Worm (Caenorhabditis elegans) whole organism, L1 larva: Measurements from ENCODE around the gene ndnf-1.

ENCODE experiments used
- C04F5.9 ChIP-seq: sonication (generic microtip); optimal IDR thresholded peaks from 2 replicates; lab custom pipeline; 2016; ENCODE audit warnings: missing genetic modification characterization, missing compliant biosample characterization
- F16B12.6 ChIP-seq: fragments of 150-350 bp; optimal IDR thresholded peaks from 2 replicates; lab custom pipeline; 2014; ENCODE audit warnings: missing biosample characterization, missing genetic modification characterization
- aha-1 ChIP-seq: fragments of 150-350 bp; optimal IDR thresholded peaks from 2 replicates; lab custom pipeline; 2014; ENCODE audit warnings: missing biosample characterization, missing genetic modification characterization
- blmp-1 ChIP-seq: fragments of 150-350 bp; optimal IDR thresholded peaks from 2 replicates; lab custom pipeline; 2014; ENCODE audit warnings: missing biosample characterization, missing genetic modification characterization
- ceh-63 ChIP-seq: fragments of 200-800 bp; sonication (Bioruptor generic); optimal IDR thresholded peaks from 2 replicates; lab custom pipeline; 2018; ENCODE audit warnings: mild to moderate bottlenecking, missing genetic modification characterization, missing compliant biosample characterization
- dpl-1 ChIP-seq, 3 experiments: fragments of 150-350 bp in 2 of 3; sonication (generic microtip) in 1 of 3; optimal IDR thresholded peaks; 2 replicates each; lab custom pipeline; 2014 to 2017; ENCODE audit warnings: missing biosample characterization in 3 of 3, missing genetic modification characterization in 3 of 3, missing genetic modification reagents in 3 of 3
- efl-1 ChIP-seq, 4 experiments: fragments of 150-350 bp; optimal IDR thresholded peaks in 3 of 4; peaks in 1 of 4; 1 replicate in 1 of 4; 2 replicates in 3 of 4; lab custom pipeline; 2014; ENCODE audit warnings: missing biosample characterization in 2 of 4, missing genetic modification characterization in 2 of 4, missing genetic modification reagents in 2 of 4
- egl-13 ChIP-seq: sonication (generic microtip); optimal IDR thresholded peaks from 2 replicates; lab custom pipeline; 2016; ENCODE audit warnings: missing genotype, missing genetic modification reagents, missing genetic modification characterization, missing compliant biosample characterization
- elt-2 ChIP-seq: sonication (generic microtip); optimal IDR thresholded peaks from 2 replicates; lab custom pipeline; 2016; ENCODE audit warnings: missing genetic modification characterization, mild to moderate bottlenecking, inconsistent platforms, missing compliant biosample characterization, missing genetic modification reagents
- elt-3 ChIP-seq, 6 experiments: fragments of 150-350 bp in 1 of 6; sonication (generic microtip); optimal IDR thresholded peaks; 2 replicates each; lab custom pipeline; 2017 to 2018; ENCODE audit warnings: missing biosample characterization in 6 of 6, missing genetic modification characterization in 6 of 6, inconsistent platforms in 1 of 6
- ets-5 ChIP-seq: fragments of 200-800 bp; sonication (Bioruptor generic); IDR thresholded peaks from 2 replicates; pipeline ENCODE4 v1.3.6; 2022; ENCODE audit warnings: missing genetic modification characterization, missing compliant biosample characterization
- hlh-17 ChIP-seq: fragments of 200-800 bp; sonication (Bioruptor generic); optimal IDR thresholded peaks from 2 replicates; lab custom pipeline; 2018; ENCODE audit warnings: missing genetic modification characterization, mild to moderate bottlenecking, missing compliant biosample characterization, moderate library complexity, borderline replicate concordance
- irx-1 ChIP-seq: sonication (generic microtip); optimal IDR thresholded peaks from 2 replicates; lab custom pipeline; 2016; ENCODE audit warnings: missing genetic modification characterization, missing compliant biosample characterization
- lin-13 ChIP-seq: fragments of 150-350 bp; optimal IDR thresholded peaks from 2 replicates; lab custom pipeline; 2014; ENCODE audit warnings: missing biosample characterization, missing genetic modification reagents, missing genetic modification characterization
- lin-14 ChIP-seq: fragments of 200-800 bp; sonication (Bioruptor generic); optimal IDR thresholded peaks from 2 replicates; lab custom pipeline; 2018; ENCODE audit warnings: mild to moderate bottlenecking, missing genetic modification characterization, moderate library complexity, missing compliant biosample characterization
- lin-35 ChIP-seq, 2 experiments: fragments of 150-350 bp; optimal IDR thresholded peaks; 2 replicates each; lab custom pipeline; 2014; ENCODE audit warnings: missing biosample characterization in 2 of 2, missing genetic modification characterization in 2 of 2, missing genetic modification reagents in 2 of 2
- lsy-2 ChIP-seq, 2 experiments: fragments of 150-350 bp; optimal IDR thresholded peaks; 2 replicates each; lab custom pipeline; 2014; ENCODE audit warnings: missing biosample characterization in 2 of 2, missing genetic modification characterization in 2 of 2
- mdl-1 ChIP-seq, 2 experiments: fragments of 150-350 bp; optimal IDR thresholded peaks; 2 replicates each; lab custom pipeline; 2014 to 2017; ENCODE audit warnings: missing biosample characterization in 2 of 2, missing genetic modification characterization in 2 of 2, inconsistent platforms in 1 of 2
- mef-2 ChIP-seq: fragments of 150-350 bp; optimal IDR thresholded peaks from 2 replicates; lab custom pipeline; 2014; ENCODE audit warnings: missing biosample characterization, missing genetic modification characterization
- mep-1 ChIP-seq: fragments of 150-350 bp; optimal IDR thresholded peaks from 2 replicates; lab custom pipeline; 2014; ENCODE audit warnings: missing biosample characterization, missing genetic modification characterization
- nhr-19 ChIP-seq: fragments of 200-800 bp; sonication (Bioruptor generic); conservative IDR thresholded peaks from 2 replicates; pipeline ENCODE4 v1.3.6; 2022; ENCODE audit warnings: missing genetic modification characterization, missing compliant biosample characterization
- nhr-237 ChIP-seq: fragments of 150-350 bp; optimal IDR thresholded peaks from 2 replicates; lab custom pipeline; 2014; ENCODE audit warnings: missing biosample characterization, missing genetic modification characterization
- nhr-47 ChIP-seq: sonication (generic microtip); optimal IDR thresholded peaks from 2 replicates; lab custom pipeline; 2016; ENCODE audit warnings: mild to moderate bottlenecking, missing genetic modification characterization, moderate library complexity, missing compliant biosample characterization
- nhr-71 ChIP-seq: sonication (generic microtip); optimal IDR thresholded peaks from 2 replicates; lab custom pipeline; 2016; ENCODE audit warnings: mild to moderate bottlenecking, missing genetic modification characterization, moderate library complexity, missing compliant biosample characterization
- nhr-77 ChIP-seq: fragments of 150-350 bp; optimal IDR thresholded peaks from 2 replicates; lab custom pipeline; 2014; ENCODE audit warnings: missing biosample characterization, missing genetic modification characterization
- nhr-84 ChIP-seq: sonication (generic microtip); optimal IDR thresholded peaks from 2 replicates; lab custom pipeline; 2017; ENCODE audit warnings: missing biosample characterization, missing genetic modification characterization
- nhr-85 ChIP-seq: sonication (generic microtip); peaks from one replicate; lab custom pipeline; 2016; ENCODE audit warnings: missing genetic modification characterization, inconsistent platforms, missing compliant biosample characterization
- nhr-90 ChIP-seq: sonication (generic microtip); optimal IDR thresholded peaks from 2 replicates; lab custom pipeline; 2016; ENCODE audit warnings: mild to moderate bottlenecking, missing genetic modification characterization, missing compliant biosample characterization; ENCODE audit not compliant: poor library complexity
- pax-3 ChIP-seq: fragments of 200-800 bp; sonication (Bioruptor generic); optimal IDR thresholded peaks from 2 replicates; lab custom pipeline; 2018; ENCODE audit warnings: mild to moderate bottlenecking, missing genetic modification characterization, moderate library complexity, missing compliant biosample characterization
- sox-4 ChIP-seq: sonication (generic microtip); optimal IDR thresholded peaks from 2 replicates; lab custom pipeline; 2016; ENCODE audit warnings: missing genetic modification characterization, missing compliant biosample characterization
- tbx-2 ChIP-seq: sonication (generic microtip); optimal IDR thresholded peaks from 2 replicates; lab custom pipeline; 2016; ENCODE audit warnings: missing genetic modification characterization, missing compliant biosample characterization
- tlp-1 ChIP-seq: fragments of 150-350 bp; optimal IDR thresholded peaks from 2 replicates; lab custom pipeline; 2014; ENCODE audit warnings: missing biosample characterization, missing genetic modification characterization
- unc-130 ChIP-seq: fragments of 150-350 bp; optimal IDR thresholded peaks from 2 replicates; lab custom pipeline; 2017; ENCODE audit warnings: missing biosample characterization, missing genetic modification characterization, inconsistent platforms
- zag-1 ChIP-seq: fragments of 150-350 bp; optimal IDR thresholded peaks from 2 replicates; lab custom pipeline; 2014; ENCODE audit warnings: missing biosample characterization, missing genetic modification characterization
- zip-4 ChIP-seq: fragments of 200-800 bp; sonication (Bioruptor generic); optimal IDR thresholded peaks from 2 replicates; lab custom pipeline; 2018; ENCODE audit warnings: mild to moderate bottlenecking, missing genetic modification characterization, moderate library complexity, missing compliant biosample characterization
- ztf-11 ChIP-seq, 2 experiments: sonication (generic microtip); optimal IDR thresholded peaks; 2 replicates each; lab custom pipeline; 2016 to 2017; ENCODE audit warnings: missing genetic modification characterization in 2 of 2, missing biosample characterization in 1 of 2, missing compliant biosample characterization in 1 of 2
- ztf-4 ChIP-seq: fragments of 150-350 bp; optimal IDR thresholded peaks from 2 replicates; lab custom pipeline; 2014; ENCODE audit warnings: missing biosample characterization, missing genetic modification characterization

The ndnf-1 gene

ce11 chrIV:3014610-3015009, 14.1 kb downstream of the ndnf-1 start (continued):
- peak; percentile 73 for TF ChIP-seq lin-14 (GFP tag; lab: Kevin White, UChicago)
- TF ChIP-seq aha-1 = no peak
- no peak for TF ChIP-seq lsy-2 (tag; optimal IDR thresholded peaks at IDR 0.05; lab: Kevin White, UChicago)
- no peak for TF ChIP-seq nhr-90
- no peak for TF ChIP-seq lin-35 (GFP tag; optimal IDR thresholded peaks at IDR 0.05; lab: Kevin White, UChicago)
- no peak for TF ChIP-seq pax-3 (tag; lab: Kevin White, UChicago)
- no peak for TF ChIP-seq elt-3 (tag; optimal IDR thresholded peaks at IDR 0.05; lab: Kevin White, UChicago)
- TF ChIP-seq nhr-19 = no peak
- no peak for TF ChIP-seq unc-130 (tag; lab: Kevin White, UChicago)
- TF ChIP-seq ets-5 (GFP tag; lab: Robert Waterston, UW) = no peak
- TF ChIP-seq zag-1 (tag; lab: Kevin White, UChicago) = no peak
- TF ChIP-seq nhr-84 (tag; lab: Kevin White, UChicago) = no peak
- no peak for TF ChIP-seq nhr-71 (tag; lab: Kevin White, UChicago)
- no peak for TF ChIP-seq hlh-17 (GFP tag; lab: Kevin White, UChicago)
- TF ChIP-seq tlp-1 (tag; lab: Kevin White, UChicago) = no peak
- TF ChIP-seq nhr-47 (tag; lab: Kevin White, UChicago) = no peak
- no peak for TF ChIP-seq mdl-1 (tag; optimal IDR thresholded peaks at IDR 0.05; lab: Kevin White, UChicago)
- TF ChIP-seq F16B12.6 (tag; lab: Kevin White, UChicago) = no peak
- TF ChIP-seq ztf-4 (tag; lab: Kevin White, UChicago) = no peak
- TF ChIP-seq efl-1 (optimal IDR thresholded peaks at IDR 0.05; lab: Kevin White, UChicago) = no peak
- TF ChIP-seq efl-1 (GFP tag; optimal IDR thresholded peaks at IDR 0.05 in 1 of 2; lab: Kevin White, UChicago) = no peak
- no peak for TF ChIP-seq C04F5.9
- no peak for TF ChIP-seq dpl-1 (GFP tag; optimal IDR thresholded peaks at IDR 0.05; lab: Kevin White, UChicago)
- no peak for TF ChIP-seq nhr-77 (tag; lab: Kevin White, UChicago)
- TF ChIP-seq ceh-63 = no peak
- TF ChIP-seq lin-13 = no peak
- peak; percentile 31 for TF ChIP-seq mep-1
- TF ChIP-seq egl-13 (tag; lab: Kevin White, UChicago) = no peak
- peak; percentile 63 for TF ChIP-seq blmp-1 (tag; lab: Kevin White, UChicago)
- TF ChIP-seq ztf-11 (tag; optimal IDR thresholded peaks at IDR 0.05; lab: Kevin White, UChicago) = no peak
- TF ChIP-seq nhr-85 = peak; percentile 79
- no peak for TF ChIP-seq zip-4 (GFP tag; lab: Kevin White, UChicago)
- no peak for TF ChIP-seq mef-2
- no peak for TF ChIP-seq tbx-2 (tag; lab: Kevin White, UChicago)

- TF ChIP-seq sox-4 (tag; lab: Kevin White, UChicago) (no peak), lin-14 (GFP tag; lab: Kevin White, UChicago) (no peak), efl-1 (optimal IDR thresholded peaks at IDR 0.05; lab: Kevin White, UChicago) (no peak), efl-1 (GFP tag; optimal IDR thresholded peaks at IDR 0.05 in 1 of 2; lab: Kevin White, UChicago) (peak in 1 of 2 experiments; percentile 79), irx-1 (no peak), elt-2 (peak; percentile 23)
Observed at ce11 chrIV:3012374-3013142, 16.2 kb downstream of the ndnf-1 start, which contains the start of the genes Y54G2A.28 and vrp-1. Gene Y54G2A.28 (minus strand): TSS chrIV:3012421. Gene vrp-1 (plus strand): TSS chrIV:3012587.

ce11 chrIV:3011647-3012046, 17.1 kb downstream of the ndnf-1 start:
- peak; percentile 24 to 72 (median 60) for TF ChIP-seq dpl-1 (GFP tag; optimal IDR thresholded peaks at IDR 0.05; lab: Kevin White, UChicago)
- TF ChIP-seq nhr-237 (tag; lab: Kevin White, UChicago) = no peak
- TF ChIP-seq lin-35 (GFP tag; optimal IDR thresholded peaks at IDR 0.05; lab: Kevin White, UChicago) = peak in 1 of 2 experiments; percentile 54
- peak in 1 of 2 experiments; percentile 77 for TF ChIP-seq efl-1 (optimal IDR thresholded peaks at IDR 0.05; lab: Kevin White, UChicago)
- TF ChIP-seq efl-1 (GFP tag; optimal IDR thresholded peaks at IDR 0.05 in 1 of 2; lab: Kevin White, UChicago) = peak; percentile 77 to 97
